Fruit fly (Drosophila melanogaster) whole organism, pupa: ENCODE measurements around the gene tara.

ENCODE experiments used
- CG34367 ChIP-seq: fragments of 200-800 bp; sonication (Bioruptor generic); optimal IDR thresholded peaks from 2 replicates; lab custom pipeline; 2018; ENCODE audit warnings: missing biosample characterization, mild to moderate bottlenecking, missing genetic modification characterization
- CG8301 ChIP-seq: fragments of 200-800 bp; sonication (Bioruptor generic); optimal IDR thresholded peaks from 2 replicates; lab custom pipeline; 2018; ENCODE audit warnings: missing biosample characterization, mild to moderate bottlenecking, missing genetic modification characterization
- Snoo ChIP-seq: fragments of 200-800 bp; sonication (Bioruptor generic); optimal IDR thresholded peaks from 3 replicates; lab custom pipeline; 2017; ENCODE audit warnings: missing biosample characterization, mild to moderate bottlenecking, missing genetic modification characterization, inconsistent platforms

DNA sequence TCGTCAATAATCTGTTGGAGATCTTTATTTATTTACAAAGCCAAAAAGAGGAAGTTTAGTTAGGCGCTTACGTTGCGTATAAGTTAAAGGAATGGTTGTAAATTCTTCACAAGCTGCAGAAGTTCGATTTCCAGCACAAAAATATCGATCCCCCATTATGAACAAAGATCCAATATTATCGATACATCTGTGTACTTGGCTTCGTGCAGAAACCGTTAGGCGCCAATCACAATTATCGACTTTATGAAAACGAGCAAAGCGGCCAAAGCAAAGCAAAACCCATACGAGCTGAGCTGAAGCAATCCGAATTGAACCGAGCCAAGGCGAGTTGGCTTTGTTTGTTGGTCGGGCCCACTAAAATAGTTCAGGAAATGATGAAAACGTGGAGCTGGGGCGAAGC lies at the start of gene tara:
- no peak for TF ChIP-seq CG34367 (tag; lab: Kevin White, UChicago)
- no peak for TF ChIP-seq CG8301
- TF ChIP-seq Snoo (tag; lab: Kevin White, UChicago) = no peak
